Worm (Caenorhabditis elegans) whole organism, L3 larva: ENCODE measurements around the gene F22B5.5.

Experiments used
- ZK546.5 ChIP-seq: sonication (generic microtip); optimal IDR thresholded peaks from 2 replicates; lab custom pipeline; 2017; ENCODE audit warnings: missing biosample characterization, missing genetic modification characterization
- ama-1 ChIP-seq: fragments of 150-350 bp; optimal IDR thresholded peaks from 2 replicates; lab custom pipeline; 2018
- fos-1 ChIP-seq: fragments of 150-350 bp; optimal IDR thresholded peaks from 2 replicates; lab custom pipeline; 2014; ENCODE audit warnings: missing biosample characterization, missing genetic modification characterization
- lsy-12 ChIP-seq: sonication (generic microtip); optimal IDR thresholded peaks from 2 replicates; lab custom pipeline; 2016; ENCODE audit warnings: mild to moderate bottlenecking, missing genetic modification characterization, missing compliant biosample characterization
- nhr-11 ChIP-seq: fragments of 150-350 bp; optimal IDR thresholded peaks from 2 replicates; lab custom pipeline; 2014; ENCODE audit warnings: missing biosample characterization, missing genetic modification characterization
- nhr-25 ChIP-seq: sonication (generic microtip); optimal IDR thresholded peaks from 2 replicates; lab custom pipeline; 2017; ENCODE audit warnings: missing biosample characterization, missing genetic modification characterization
- nhr-28 ChIP-seq: fragments of 150-350 bp; optimal IDR thresholded peaks from 2 replicates; lab custom pipeline; 2014; ENCODE audit warnings: missing biosample characterization, missing genetic modification characterization
- nhr-77 ChIP-seq: fragments of 150-350 bp; optimal IDR thresholded peaks from 2 replicates; lab custom pipeline; 2014; ENCODE audit warnings: missing biosample characterization, missing genetic modification characterization
- pha-4 ChIP-seq: fragments of 150-350 bp; optimal IDR thresholded peaks from 2 replicates; lab custom pipeline; 2014; ENCODE audit warnings: missing biosample characterization, missing genetic modification reagents, missing genetic modification characterization
- pqm-1 ChIP-seq: fragments of 150-350 bp; optimal IDR thresholded peaks from 2 replicates; lab custom pipeline; 2017; ENCODE audit warnings: missing biosample characterization, missing genetic modification characterization, inconsistent platforms
- snpc-4 ChIP-seq: fragments of 150-350 bp; optimal IDR thresholded peaks from 2 replicates; lab custom pipeline; 2014; ENCODE audit warnings: missing biosample characterization, missing genetic modification characterization
- tbx-2 ChIP-seq: sonication (generic microtip); optimal IDR thresholded peaks from 2 replicates; lab custom pipeline; 2016; ENCODE audit warnings: mild to moderate bottlenecking, missing genetic modification characterization, missing compliant biosample characterization
- ztf-4 ChIP-seq: fragments of 150-350 bp; optimal IDR thresholded peaks from 2 replicates; lab custom pipeline; 2014; ENCODE audit warnings: missing biosample characterization, missing genetic modification characterization

ce11 chrII:8428758-8428946 lies 25.8 kb downstream of the F22B5.5 start, which contains the start of gene F14E5.2:
- TF ChIP-seq nhr-11 (tag; lab: Kevin White, UChicago) (no peak), nhr-77 (tag; lab: Kevin White, UChicago) (no peak), ZK546.5 (tag; lab: Kevin White, UChicago) (no peak), snpc-4 (tag; lab: Kevin White, UChicago) (no peak), nhr-28 (no peak), lsy-12 (tag; lab: Kevin White, UChicago) (no peak), tbx-2 (no peak), nhr-25 (tag; lab: Kevin White, UChicago) (no peak), ama-1 (lab: Kevin White, UChicago) (no peak), fos-1 (tag; lab: Kevin White, UChicago) (no peak), pha-4 (tag; lab: Kevin White, UChicago) (no peak), pqm-1 (no peak), ztf-4 (tag; lab: Kevin White, UChicago) (no peak)
